Fruit fly (Drosophila melanogaster) whole organism, embryonic: ENCODE data around the gene Noa36.

Experiments
- Blimp-1 ChIP-seq: fragments of 200-800 bp; sonication (Bioruptor generic); optimal IDR thresholded peaks from 3 replicates; lab custom pipeline; 2018; ENCODE audit warnings: missing biosample characterization, missing genetic modification characterization, mild to moderate bottlenecking, moderate library complexity, missing genetic modification reagents
- CG10321 ChIP-seq: fragments of 200-800 bp; sonication (Bioruptor generic); IDR thresholded peaks from 2 replicates; pipeline ENCODE4 v1.3.6; 2022; ENCODE audit warnings: missing biosample characterization, missing genetic modification characterization
- CG10431 ChIP-seq: fragments of 200-800 bp; sonication (Bioruptor generic); optimal IDR thresholded peaks from 3 replicates; lab custom pipeline; 2018; ENCODE audit warnings: missing biosample characterization, mild to moderate bottlenecking, missing genetic modification characterization

DNA sequence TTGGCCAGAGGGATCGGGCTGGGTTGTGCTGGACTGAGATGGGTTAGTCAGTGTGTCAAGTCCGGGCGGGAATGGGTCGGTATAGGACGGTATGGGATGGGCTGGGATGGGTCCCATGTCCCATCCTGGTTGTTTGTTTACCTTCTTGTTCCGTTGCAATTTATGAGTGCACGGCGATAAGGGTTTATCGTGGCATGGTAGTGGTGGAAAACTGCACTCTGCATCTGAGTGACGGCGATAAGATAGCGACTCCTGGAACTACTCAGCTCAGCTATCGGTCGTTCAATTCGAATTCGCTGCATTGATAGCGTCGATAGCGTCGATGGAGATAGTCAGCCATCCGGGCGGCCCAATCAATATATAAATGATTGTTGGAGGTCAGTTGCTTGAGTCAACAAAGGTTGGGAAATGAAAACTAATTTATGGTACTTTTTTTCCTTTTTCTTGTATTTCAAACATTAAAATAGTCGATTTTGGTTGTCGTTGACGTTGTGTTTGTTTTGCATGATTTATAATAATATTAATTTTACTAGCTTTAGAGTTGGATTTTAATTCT, 18.5 kb downstream of the Noa36 start:
- TF ChIP-seq CG10431 (GFP tag; lab: Kevin White, UChicago) (no peak), CG10321 (no peak), Blimp-1 (GFP tag; lab: Kevin White, UChicago) (no peak)
